Worm (Caenorhabditis elegans): ENCODE measurements around the gene Y25C1A.7.

DNA sequence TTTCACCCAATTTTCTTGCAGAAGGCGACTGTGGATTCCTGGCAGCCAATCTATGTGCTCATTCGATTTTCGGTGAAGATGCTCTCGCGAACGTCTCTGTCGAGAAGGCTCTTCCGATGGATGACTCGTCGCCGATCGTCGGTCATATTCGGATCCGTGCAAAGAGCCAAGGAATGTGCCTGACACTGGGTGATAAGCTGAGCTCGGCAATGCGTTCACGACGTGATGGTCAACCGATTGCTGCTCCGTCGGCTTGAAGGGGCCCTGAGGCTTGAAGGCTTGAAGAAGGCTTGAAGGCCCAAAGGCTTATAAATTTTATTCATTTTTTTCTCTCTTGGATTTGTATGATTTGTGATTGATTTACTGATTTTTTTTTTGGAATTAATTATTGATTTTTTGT is 16.3 kb upstream of the Y25C1A.7 start:
- TF ChIP-seq blmp-1 (tag; optimal IDR thresholded peaks at IDR 0.05) (no peak), snpc-4 (tag; optimal IDR thresholded peaks at IDR 0.05) (no peak), lsy-2 (tag; optimal IDR thresholded peaks at IDR 0.05) (no peak), sptf-1 (tag; optimal IDR thresholded peaks at IDR 0.05) (no peak), nhr-237 (tag; optimal IDR thresholded peaks at IDR 0.05) (no peak), ztf-11 (tag; optimal IDR thresholded peaks at IDR 0.05) (no peak), cnd-1 (tag; optimal IDR thresholded peaks at IDR 0.05) (no peak), mls-2 (tag; optimal IDR thresholded peaks at IDR 0.05) (no peak), unc-62 (GFP tag; optimal IDR thresholded peaks at IDR 0.05) (no peak), pha-4 (tag; optimal IDR thresholded peaks at IDR 0.05) (no peak), ces-1 (GFP tag; optimal IDR thresholded peaks at IDR 0.05) (no peak), unc-39 (tag; optimal IDR thresholded peaks at IDR 0.05) (no peak), lin-13 (tag; optimal IDR thresholded peaks at IDR 0.05) (no peak)

Measured in whole organism, mixed stage, embryonic.